Worm (Caenorhabditis elegans): ENCODE data around the gene rbc-2.

Gene rbc-2

ce11 chrIII:2560763-2561162 is 32.3 kb upstream of the rbc-2 start:
- TF ChIP-seq nhr-12 (tag; optimal IDR thresholded peaks at IDR 0.05) = no peak
- TF ChIP-seq unc-39 (tag; optimal IDR thresholded peaks at IDR 0.05) = no peak
- no peak for TF ChIP-seq snpc-4 (tag; optimal IDR thresholded peaks at IDR 0.05)
- no peak for TF ChIP-seq fkh-10 (GFP tag; optimal IDR thresholded peaks at IDR 0.05)
- TF ChIP-seq ceh-9 (tag; optimal IDR thresholded peaks at IDR 0.05) = no peak
- no peak for TF ChIP-seq elt-2 (tag; optimal IDR thresholded peaks at IDR 0.05)
- TF ChIP-seq mdl-1 (tag; optimal IDR thresholded peaks at IDR 0.05) = no peak
- TF ChIP-seq ceh-16 (tag; optimal IDR thresholded peaks at IDR 0.05) = no peak
- no peak for TF ChIP-seq unc-62 (GFP tag; optimal IDR thresholded peaks at IDR 0.05)
- no peak for TF ChIP-seq ama-1 (optimal IDR thresholded peaks at IDR 0.05)
- no peak for TF ChIP-seq ceh-82 (tag; optimal IDR thresholded peaks at IDR 0.05)
- no peak for TF ChIP-seq ztf-11 (tag; optimal IDR thresholded peaks at IDR 0.05)
- no peak for TF ChIP-seq zag-1 (tag; optimal IDR thresholded peaks at IDR 0.05)
- no peak for TF ChIP-seq nhr-67 (tag; optimal IDR thresholded peaks at IDR 0.05)
- no peak for TF ChIP-seq ztf-4 (tag; optimal IDR thresholded peaks at IDR 0.05)
- no peak for TF ChIP-seq fos-1 (tag; optimal IDR thresholded peaks at IDR 0.05)
- TF ChIP-seq hmg-11 (tag; optimal IDR thresholded peaks at IDR 0.05) = no peak

ce11 chrIII:2553579-2553978 is 25.1 kb upstream of the rbc-2 start:
- TF ChIP-seq nhr-237 (tag; optimal IDR thresholded peaks at IDR 0.05) = no peak
- no peak for TF ChIP-seq unc-39 (tag; optimal IDR thresholded peaks at IDR 0.05)
- TF ChIP-seq aly-2 (tag; optimal IDR thresholded peaks at IDR 0.05) = no peak
- TF ChIP-seq egl-27 (tag; optimal IDR thresholded peaks at IDR 0.05) = no peak
- TF ChIP-seq ceh-9 (tag; optimal IDR thresholded peaks at IDR 0.05) = no peak
- no peak for TF ChIP-seq pha-4 (tag; optimal IDR thresholded peaks at IDR 0.05)
- TF ChIP-seq lin-39 (tag; optimal IDR thresholded peaks at IDR 0.05) = peak; percentile 69
- TF ChIP-seq fkh-2 (tag; optimal IDR thresholded peaks at IDR 0.05) = no peak

ce11 chrIII:2552382-2552781 is 23.9 kb upstream of the rbc-2 start:
- TF ChIP-seq tbx-2 (tag; optimal IDR thresholded peaks at IDR 0.05) (no peak), nhr-23 (tag; optimal IDR thresholded peaks at IDR 0.05) (no peak), egl-5 (tag; optimal IDR thresholded peaks at IDR 0.05) (no peak), ceh-16 (tag; optimal IDR thresholded peaks at IDR 0.05) (no peak), lin-15B (tag; optimal IDR thresholded peaks at IDR 0.05) (peak; percentile 20), ztf-11 (tag; optimal IDR thresholded peaks at IDR 0.05) (no peak), nhr-12 (tag; optimal IDR thresholded peaks at IDR 0.05) (no peak), daf-12 (tag; optimal IDR thresholded peaks at IDR 0.05) (no peak), ceh-82 (tag; optimal IDR thresholded peaks at IDR 0.05) (no peak), sea-2 (GFP tag; optimal IDR thresholded peaks at IDR 0.05) (no peak), nhr-25 (tag; optimal IDR thresholded peaks at IDR 0.05) (no peak), nhr-43 (tag; optimal IDR thresholded peaks at IDR 0.05; ENCODE audit: poor library complexity, severe bottlenecking) (no peak), nfya-1 (tag; optimal IDR thresholded peaks at IDR 0.05; ENCODE audit: insufficient read depth) (peak; percentile 35), egl-27 (tag; optimal IDR thresholded peaks at IDR 0.05) (no peak)

- TF ChIP-seq lsy-12 (tag; optimal IDR thresholded peaks at IDR 0.05) (no peak), R02D3.7 (tag; optimal IDR thresholded peaks at IDR 0.05) (no peak), eor-1 (tag; optimal IDR thresholded peaks at IDR 0.05) (no peak), egl-27 (tag; optimal IDR thresholded peaks at IDR 0.05) (no peak), nhr-25 (tag; optimal IDR thresholded peaks at IDR 0.05) (no peak), fkh-10 (GFP tag; optimal IDR thresholded peaks at IDR 0.05) (no peak)
Observed at ce11 chrIII:2551981-2552380, 23.5 kb upstream of the rbc-2 start.

- no peak for TF ChIP-seq ceh-28 (tag; optimal IDR thresholded peaks at IDR 0.05)
- no peak for TF ChIP-seq nhr-77 (tag; optimal IDR thresholded peaks at IDR 0.05)
- TF ChIP-seq fos-1 (tag; optimal IDR thresholded peaks at IDR 0.05) = no peak
- no peak for TF ChIP-seq egl-27 (tag; optimal IDR thresholded peaks at IDR 0.05)
- no peak for TF ChIP-seq pha-4 (tag; optimal IDR thresholded peaks at IDR 0.05)
- TF ChIP-seq nhr-28 (tag; optimal IDR thresholded peaks at IDR 0.05) = no peak
- no peak for TF ChIP-seq lin-39 (tag; optimal IDR thresholded peaks at IDR 0.05)
- no peak for TF ChIP-seq ama-1 (optimal IDR thresholded peaks at IDR 0.05)
- TF ChIP-seq snpc-4 (tag; optimal IDR thresholded peaks at IDR 0.05) = no peak
- no peak for TF ChIP-seq mml-1 (tag; optimal IDR thresholded peaks at IDR 0.05)
- no peak for TF ChIP-seq unc-39 (tag; optimal IDR thresholded peaks at IDR 0.05)
- no peak for TF ChIP-seq egl-5 (tag; optimal IDR thresholded peaks at IDR 0.05)
- TF ChIP-seq jun-1 (tag; optimal IDR thresholded peaks at IDR 0.05) = no peak
- TF ChIP-seq unc-62 (GFP tag; optimal IDR thresholded peaks at IDR 0.05) = no peak
- no peak for TF ChIP-seq elt-3 (tag; optimal IDR thresholded peaks at IDR 0.05)
- no peak for TF ChIP-seq aly-2 (tag; optimal IDR thresholded peaks at IDR 0.05)
- TF ChIP-seq elt-2 (tag; optimal IDR thresholded peaks at IDR 0.05) = no peak
- no peak for TF ChIP-seq skn-1 (tag; optimal IDR thresholded peaks at IDR 0.05)
- no peak for TF ChIP-seq fkh-2 (tag; optimal IDR thresholded peaks at IDR 0.05)
Observed at ce11 chrIII:2549620-2550019, 21.1 kb upstream of the rbc-2 start, which contains the start of gene feh-1. TSS of gene feh-1 (plus strand) at chrIII:2549920.
